Fruit fly (Drosophila melanogaster): ENCODE results near the gene Mo25.

- TF ChIP-seq CG9705 (GFP tag; optimal IDR thresholded peaks at IDR 0.05) (no peak), N (GFP tag; optimal IDR thresholded peaks at IDR 0.05) (no peak), Hr78 (GFP tag; optimal IDR thresholded peaks at IDR 0.05) (no peak), pan (optimal IDR thresholded peaks at IDR 0.05) (no peak), woc (GFP tag; optimal IDR thresholded peaks at IDR 0.05) (no peak), h (GFP tag; optimal IDR thresholded peaks at IDR 0.05) (no peak), Abd-B (GFP tag; optimal IDR thresholded peaks at IDR 0.05) (no peak), br (GFP tag; optimal IDR thresholded peaks at IDR 0.05) (no peak), Sp1 (GFP tag; optimal IDR thresholded peaks at IDR 0.05) (no peak), Dfd (GFP tag; optimal IDR thresholded peaks at IDR 0.05) (no peak), dmrt93B (GFP tag; optimal IDR thresholded peaks at IDR 0.05) (no peak)
Observed at dm6 chr3L:16664146-16664722, 49.0 kb upstream of the Mo25 start.

Data from whole organism, wandering third instar larva.